Fruit fly (Drosophila melanogaster) whole organism, embryonic: ENCODE data around the gene Tsen34.

ENCODE experiments used
- Abd-B ChIP-seq: fragments of 200-800 bp; sonication (Bioruptor generic); optimal IDR thresholded peaks from 2 replicates; lab custom pipeline; 2018; ENCODE audit warnings: missing biosample characterization, mild to moderate bottlenecking, missing genetic modification characterization, moderate library complexity
- Ada2b ChIP-seq: fragments of 200-800 bp; sonication (Bioruptor generic); IDR thresholded peaks from 2 replicates; pipeline ENCODE4 v1.3.6; 2022; ENCODE audit warnings: missing biosample characterization, missing genetic modification characterization
- Bdp1 ChIP-seq: fragments of 200-800 bp; sonication (Bioruptor generic); optimal IDR thresholded peaks from 3 replicates; lab custom pipeline; 2016; ENCODE audit warnings: missing biosample characterization, missing genetic modification characterization
- Bteb2 ChIP-seq: fragments of 200-800 bp; sonication (Bioruptor generic); optimal IDR thresholded peaks from 2 replicates; lab custom pipeline; 2016; ENCODE audit warnings: missing biosample characterization, missing genetic modification characterization
- CG10209 ChIP-seq: fragments of 200-800 bp; sonication (Bioruptor generic); optimal IDR thresholded peaks from 3 replicates; lab custom pipeline; 2017; ENCODE audit warnings: missing biosample characterization, mild to moderate bottlenecking, missing genetic modification characterization, missing genetic modification reagents
- CG12219 ChIP-seq: fragments of 200-800 bp; sonication (Bioruptor generic); optimal IDR thresholded peaks from 3 replicates; lab custom pipeline; 2018; ENCODE audit warnings: missing biosample characterization, mild to moderate bottlenecking, missing genetic modification characterization
- CG12391 ChIP-seq: fragments of 200-800 bp; sonication (Bioruptor generic); optimal IDR thresholded peaks from 3 replicates; lab custom pipeline; 2018; ENCODE audit warnings: missing biosample characterization, mild to moderate bottlenecking, missing genetic modification characterization, moderate library complexity
- CG1602 ChIP-seq: fragments of 200-800 bp; sonication (Bioruptor generic); optimal IDR thresholded peaks from 3 replicates; lab custom pipeline; 2016; ENCODE audit warnings: missing biosample characterization, missing genetic modification characterization
- CG16813 ChIP-seq: fragments of 200-800 bp; sonication (Bioruptor generic); IDR thresholded peaks from 3 replicates; pipeline ENCODE4 v1.3.6; 2022; ENCODE audit warnings: missing biosample characterization, missing genetic modification characterization; ENCODE audit not compliant: partially characterized antibody
- CG17612 ChIP-seq: fragments of 200-800 bp; sonication (Bioruptor generic); IDR thresholded peaks from 2 replicates; pipeline ENCODE4 v1.3.6; 2022; ENCODE audit warnings: missing biosample characterization, missing genetic modification characterization
- CG18011 ChIP-seq: fragments of 200-800 bp; sonication (Bioruptor generic); optimal IDR thresholded peaks from 2 replicates; lab custom pipeline; 2017; ENCODE audit warnings: missing biosample characterization, missing genetic modification characterization, mild to moderate bottlenecking, moderate library complexity, missing genotype
- CG2120 ChIP-seq: fragments of 200-800 bp; sonication (Bioruptor generic); optimal IDR thresholded peaks from 3 replicates; lab custom pipeline; 2016; ENCODE audit warnings: missing biosample characterization, missing genetic modification characterization
- CG2678 ChIP-seq: fragments of 200-800 bp; sonication (Bioruptor generic); optimal IDR thresholded peaks from 3 replicates; lab custom pipeline; 2019; ENCODE audit warnings: missing biosample characterization, mild to moderate bottlenecking, missing genetic modification characterization, moderate library complexity
- CG31388 ChIP-seq: fragments of 200-800 bp; sonication (Bioruptor generic); optimal IDR thresholded peaks from 2 replicates; lab custom pipeline; 2016; ENCODE audit warnings: missing biosample characterization, missing genetic modification characterization
- CG3281 ChIP-seq: fragments of 200-800 bp; sonication (Bioruptor generic); optimal IDR thresholded peaks from 3 replicates; lab custom pipeline; 2017; ENCODE audit warnings: missing biosample characterization, mild to moderate bottlenecking, missing genetic modification characterization
- CG3847 ChIP-seq: fragments of 200-800 bp; sonication (Bioruptor generic); IDR thresholded peaks from 2 replicates; pipeline ENCODE4 v1.3.6; 2022; ENCODE audit warnings: missing biosample characterization, missing genetic modification characterization
- CG6272 ChIP-seq: fragments of 200-800 bp; sonication (Bioruptor generic); IDR thresholded peaks from 2 replicates; pipeline ENCODE4 v1.3.6; 2022; ENCODE audit warnings: missing biosample characterization, missing genetic modification characterization
- CG6791 ChIP-seq: fragments of 200-800 bp; sonication (Bioruptor generic); IDR thresholded peaks from 3 replicates; pipeline ENCODE4 v1.3.6; 2022; ENCODE audit warnings: missing biosample characterization, missing genetic modification characterization; ENCODE audit not compliant: partially characterized antibody
- CG7357 ChIP-seq: fragments of 200-800 bp; sonication (Bioruptor generic); IDR thresholded peaks from 3 replicates; pipeline ENCODE4 v1.3.6; 2022; ENCODE audit warnings: missing biosample characterization, missing genetic modification characterization
- CHES-1-like ChIP-seq: fragments of 200-800 bp; sonication (Bioruptor generic); optimal IDR thresholded peaks from 2 replicates; lab custom pipeline; 2016; ENCODE audit warnings: missing biosample characterization, missing genetic modification characterization
- CTCF ChIP-seq: fragments of 200-800 bp; sonication (Bioruptor generic); optimal IDR thresholded peaks from 2 replicates; lab custom pipeline; 2017; ENCODE audit warnings: missing biosample characterization, mild to moderate bottlenecking, missing genetic modification characterization, moderate library complexity
- Dbx ChIP-seq: fragments of 200-800 bp; sonication (Bioruptor generic); IDR thresholded peaks from 3 replicates; pipeline ENCODE4 v1.3.6; 2022; ENCODE audit warnings: missing biosample characterization, missing genetic modification characterization
- Dfd ChIP-seq, 2 experiments: fragments of >200 bp; optimal IDR thresholded peaks; 2 replicates each; lab custom pipeline; 2017; ENCODE audit warnings: missing biosample characterization in 2 of 2, missing genetic modification characterization in 2 of 2
- Hey ChIP-seq: fragments of 200-800 bp; sonication (Bioruptor generic); optimal IDR thresholded peaks from 3 replicates; lab custom pipeline; 2018; ENCODE audit warnings: missing biosample characterization, mild to moderate bottlenecking, missing genetic modification characterization
- Med ChIP-seq: fragments of 200-800 bp; sonication (Bioruptor generic); peaks from one replicate; lab custom pipeline; 2016; ENCODE audit warnings: missing biosample characterization, missing genetic modification characterization, mild to moderate bottlenecking, inconsistent platforms, moderate library complexity
- Meics ChIP-seq: fragments of 200-800 bp; sonication (Bioruptor generic); optimal IDR thresholded peaks from 2 replicates; lab custom pipeline; 2017; ENCODE audit warnings: missing biosample characterization, mild to moderate bottlenecking, missing genetic modification characterization
- Neu2 ChIP-seq: fragments of 200-800 bp; sonication (Bioruptor generic); optimal IDR thresholded peaks from 3 replicates; lab custom pipeline; 2016; ENCODE audit warnings: missing biosample characterization, missing genetic modification characterization, borderline replicate concordance
- Nf-YA ChIP-seq: fragments of 200-800 bp; sonication (Bioruptor generic); IDR thresholded peaks from 2 replicates; pipeline ENCODE4 v1.3.6; 2022; ENCODE audit warnings: missing biosample characterization, missing genetic modification characterization
- Nf-YB ChIP-seq: fragments of 200-800 bp; sonication (Bioruptor generic); optimal IDR thresholded peaks from 3 replicates; lab custom pipeline; 2019; ENCODE audit warnings: missing biosample characterization, mild to moderate bottlenecking, missing genetic modification characterization, moderate library complexity
- Pdp1 ChIP-seq, 2 experiments: fragments of 200-800 bp; sonication (Bioruptor generic); optimal IDR thresholded peaks; 3 replicates each; lab custom pipeline; 2016; ENCODE audit warnings: missing biosample characterization in 2 of 2, missing genetic modification characterization in 2 of 2, mild to moderate bottlenecking in 1 of 2, moderate library complexity in 1 of 2
- Poxn ChIP-seq: fragments of 200-800 bp; sonication (Bioruptor generic); IDR thresholded peaks from 2 replicates; pipeline ENCODE4 v1.3.6; 2022; ENCODE audit warnings: missing biosample characterization, missing genetic modification characterization
- Six4 ChIP-seq: fragments of 200-800 bp; sonication (Bioruptor generic); optimal IDR thresholded peaks from 2 replicates; lab custom pipeline; 2016; ENCODE audit warnings: missing biosample characterization, missing genetic modification characterization
- Sox102F ChIP-seq: fragments of 200-800 bp; sonication (Bioruptor generic); optimal IDR thresholded peaks from 2 replicates; lab custom pipeline; 2018; ENCODE audit warnings: missing biosample characterization, mild to moderate bottlenecking, missing genetic modification characterization, moderate library complexity
- Taf1 ChIP-seq: fragments of 200-800 bp; sonication (Bioruptor generic); IDR thresholded peaks from 2 replicates; pipeline ENCODE4 v1.3.6; 2022; ENCODE audit warnings: missing biosample characterization, missing genetic modification characterization
- Trl ChIP-seq, 3 experiments: fragments of >200 bp in 2 of 3; fragments of 200-800 bp in 1 of 3; sonication (Bioruptor generic) in 1 of 3; optimal IDR thresholded peaks; 2 replicates in 1 of 3; 3 replicates in 2 of 3; lab custom pipeline; 2016 to 2017; ENCODE audit warnings: missing biosample characterization in 1 of 3, missing genetic modification characterization in 1 of 3
- Xrp1 ChIP-seq: fragments of 200-800 bp; sonication (Bioruptor generic); IDR thresholded peaks from 2 replicates; pipeline ENCODE4 v1.3.6; 2022; ENCODE audit warnings: missing biosample characterization, missing genetic modification characterization
- amos ChIP-seq: fragments of 200-800 bp; sonication (Bioruptor generic); IDR thresholded peaks from 2 replicates; pipeline ENCODE4 v1.3.6; 2022; ENCODE audit warnings: missing biosample characterization, missing genetic modification characterization; ENCODE audit not compliant: partially characterized antibody
- aop ChIP-seq: fragments of 200-800 bp; sonication (Bioruptor generic); IDR thresholded peaks from 2 replicates; pipeline ENCODE4 v1.3.6; 2022; ENCODE audit warnings: missing biosample characterization, missing genetic modification characterization
- bbx ChIP-seq: fragments of 200-800 bp; sonication (Bioruptor generic); IDR thresholded peaks from 2 replicates; pipeline ENCODE4 v1.3.6; 2022; ENCODE audit warnings: missing biosample characterization, missing genetic modification characterization; ENCODE audit not compliant: partially characterized antibody
- corto ChIP-seq: fragments of 200-800 bp; sonication (Bioruptor generic); optimal IDR thresholded peaks from 2 replicates; lab custom pipeline; 2016; ENCODE audit warnings: missing biosample characterization, mild to moderate bottlenecking, missing genetic modification characterization, moderate library complexity
- crol ChIP-seq: fragments of 200-800 bp; sonication (Bioruptor generic); IDR thresholded peaks from 2 replicates; pipeline ENCODE4 v1.3.6; 2022; ENCODE audit warnings: missing biosample characterization, missing genetic modification characterization
- crp ChIP-seq, 2 experiments: fragments of 200-800 bp; sonication (Bioruptor generic); optimal IDR thresholded peaks; 2 replicates in 1 of 2; 3 replicates in 1 of 2; lab custom pipeline; 2017; ENCODE audit warnings: missing biosample characterization in 2 of 2, missing genetic modification characterization in 2 of 2, mild to moderate bottlenecking in 1 of 2, moderate library complexity in 1 of 2
- dimm ChIP-seq: fragments of 200-800 bp; sonication (Bioruptor generic); IDR thresholded peaks from 2 replicates; pipeline ENCODE4 v1.3.6; 2022; ENCODE audit warnings: missing biosample characterization, missing genetic modification characterization
- fru ChIP-seq: fragments of >200 bp; optimal IDR thresholded peaks from 2 replicates; lab custom pipeline; 2017
- gcm2 ChIP-seq: fragments of 200-800 bp; sonication (Bioruptor generic); optimal IDR thresholded peaks from 2 replicates; lab custom pipeline; 2016; ENCODE audit warnings: missing biosample characterization, missing genetic modification characterization
- gt ChIP-seq: fragments of 200-800 bp; sonication (Bioruptor generic); IDR thresholded peaks from 2 replicates; pipeline ENCODE4 v1.3.6; 2022; ENCODE audit warnings: missing biosample characterization, missing genetic modification characterization
- kni ChIP-seq: fragments of 200-800 bp; sonication (Bioruptor generic); optimal IDR thresholded peaks from 3 replicates; lab custom pipeline; 2017; ENCODE audit warnings: mild to moderate bottlenecking, missing biosample characterization, missing genetic modification reagents, missing genetic modification characterization
- lilli ChIP-seq: fragments of 200-800 bp; sonication (Bioruptor generic); optimal IDR thresholded peaks from 3 replicates; lab custom pipeline; 2016; ENCODE audit warnings: missing biosample characterization, missing genetic modification characterization
- stc ChIP-seq: fragments of 200-800 bp; sonication (Bioruptor generic); IDR thresholded peaks from 2 replicates; pipeline ENCODE4 v1.3.6; 2022; ENCODE audit warnings: missing biosample characterization, missing genetic modification characterization
- unc-4 ChIP-seq: fragments of 200-800 bp; sonication (Bioruptor generic); IDR thresholded peaks from 2 replicates; pipeline ENCODE4 v1.3.6; 2022; ENCODE audit warnings: missing biosample characterization, missing genetic modification characterization; ENCODE audit not compliant: partially characterized antibody
- vnd ChIP-seq: fragments of 200-800 bp; sonication (Bioruptor generic); IDR thresholded peaks from 3 replicates; pipeline ENCODE4 v1.3.6; 2022; ENCODE audit warnings: missing biosample characterization, missing genetic modification characterization; ENCODE audit not compliant: partially characterized antibody
- wor ChIP-seq: fragments of 200-800 bp; sonication (Bioruptor generic); IDR thresholded peaks from 2 replicates; pipeline ENCODE4 v1.3.6; 2022; ENCODE audit warnings: missing biosample characterization, missing genetic modification characterization

The Tsen34 gene

dm6 chr3L:14790127-14790589, 28.5 kb upstream of the Tsen34 start (continued):
- TF ChIP-seq CG2120 (GFP tag; lab: Kevin White, UChicago) (peak; percentile 91), Abd-B (GFP tag; lab: Kevin White, UChicago) (peak; percentile 78), Dbx (GFP tag; lab: Robert Waterston, UW) (peak; percentile 91), Trl (optimal IDR thresholded peaks at IDR 0.05; lab: Kevin White, UChicago) (peak in 1 of 2 experiments; percentile 14), Trl (GFP tag; optimal IDR thresholded peaks at IDR 0.05; lab: Kevin White, UChicago) (peak; percentile 94), fru (lab: Kevin White, UChicago) (no peak), unc-4 (peak; percentile 76), Xrp1 (peak; percentile 84), CG10209 (GFP tag; lab: Kevin White, UChicago) (peak; percentile 69), Sox102F (GFP tag; lab: Kevin White, UChicago) (no peak), kni (GFP tag; lab: Kevin White, UChicago) (no peak), CG3281 (GFP tag; lab: Kevin White, UChicago) (peak; percentile 74), Six4 (GFP tag; lab: Kevin White, UChicago) (peak; percentile 54), crol (GFP tag; lab: Robert Waterston, UW) (no peak), dimm (no peak), Neu2 (GFP tag; lab: Kevin White, UChicago) (peak; percentile 66), Poxn (GFP tag; lab: Robert Waterston, UW) (peak; percentile 36; the same call in 1 of the 2 replicates), Bteb2 (GFP tag; lab: Kevin White, UChicago) (peak; percentile 79), aop (GFP tag; lab: Robert Waterston, UW) (no peak), CG12219 (GFP tag; lab: Kevin White, UChicago) (no peak), crp (GFP tag; optimal IDR thresholded peaks at IDR 0.05; lab: Kevin White, UChicago) (peak in 1 of 2 experiments; percentile 58), Bdp1 (GFP tag; lab: Kevin White, UChicago) (peak; percentile 83), CG7357 (GFP tag; lab: Robert Waterston, UW) (peak; percentile 68), Dfd (GFP tag; optimal IDR thresholded peaks at IDR 0.05; lab: Kevin White, UChicago) (no peak), CG17612 (peak; percentile 49; the same call in 1 of the 2 replicates), Ada2b (GFP tag; lab: Robert Waterston, UW) (no peak), CG31388 (GFP tag; lab: Kevin White, UChicago) (peak; percentile 84), CG16813 (peak; percentile 82), CG2678 (tag; lab: Kevin White, UChicago) (no peak), corto (GFP tag; lab: Kevin White, UChicago) (peak; percentile 64), CG6791 (GFP tag; lab: Robert Waterston, UW) (peak; percentile 69), CG12391 (tag; lab: Kevin White, UChicago) (peak; percentile 71), amos (peak; percentile 78)

DNA sequence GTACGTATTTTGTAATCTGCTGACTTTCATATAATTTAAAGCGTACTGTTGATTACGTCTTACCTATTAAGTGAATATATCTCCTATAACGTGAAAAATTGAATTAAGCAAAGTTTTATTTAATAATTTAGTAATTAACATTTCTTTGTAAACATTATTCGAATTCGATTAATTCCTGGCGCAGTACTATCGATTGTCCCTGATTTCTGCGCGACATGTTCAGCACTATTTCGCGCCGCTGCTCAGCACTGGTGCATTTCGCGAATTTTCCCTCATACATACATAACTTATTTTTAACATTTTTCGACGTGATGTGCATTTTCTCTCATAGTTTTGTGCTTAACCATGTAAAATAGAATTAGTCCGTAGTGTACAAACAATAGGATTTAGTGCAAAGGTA, 28.0 kb upstream of the Tsen34 start, which contains the start of gene Helz:
Helz (plus strand) TSS at position 260 of the 400 bp plus-strand sequence.
- TF ChIP-seq Pdp1 (GFP tag; optimal IDR thresholded peaks at IDR 0.05; lab: Kevin White, UChicago) (peak in 1 of 2 experiments; percentile 11), CTCF (GFP tag; lab: Kevin White, UChicago) (no peak), vnd (GFP tag; lab: Robert Waterston, UW) (no peak; the same call in 2 of the 3 replicates), CG6272 (GFP tag; lab: Robert Waterston, UW) (no peak), Meics (GFP tag; lab: Kevin White, UChicago) (no peak), Hey (tag; lab: Kevin White, UChicago) (no peak), stc (GFP tag; lab: Robert Waterston, UW) (no peak), gt (no peak), CG1602 (no peak), gcm2 (GFP tag; lab: Kevin White, UChicago) (no peak), Nf-YA (GFP tag; lab: Robert Waterston, UW) (no peak), Med (GFP tag; lab: Kevin White, UChicago) (peak; percentile 85), Nf-YB (GFP tag; lab: Kevin White, UChicago) (no peak), CG3847 (GFP tag; lab: Robert Waterston, UW) (peak; percentile 70), CHES-1-like (no peak), wor (GFP tag; lab: Robert Waterston, UW) (no peak), lilli (GFP tag; lab: Kevin White, UChicago) (no peak), Taf1 (no peak), CG18011 (GFP tag; lab: Kevin White, UChicago) (no peak), bbx (GFP tag; lab: Robert Waterston, UW) (peak; percentile 68)
